Fruit fly (Drosophila melanogaster) whole organism, prepupa: ENCODE data around the gene RagA-B.

Source experiments
- CG10631 ChIP-seq: fragments of 200-800 bp; sonication (Bioruptor generic); optimal IDR thresholded peaks from 2 replicates; lab custom pipeline; 2016; ENCODE audit warnings: missing biosample characterization, missing genetic modification characterization
- CG10669 ChIP-seq: fragments of 200-800 bp; sonication (Bioruptor generic); optimal IDR thresholded peaks from 3 replicates; lab custom pipeline; 2018; ENCODE audit warnings: missing biosample characterization, mild to moderate bottlenecking, missing genetic modification characterization, moderate library complexity
- CG11294 ChIP-seq: fragments of 200-800 bp; sonication (Bioruptor generic); IDR thresholded peaks from 2 replicates; pipeline ENCODE4 v1.3.6; 2022; ENCODE audit warnings: missing biosample characterization, missing genetic modification characterization
- CG11902 ChIP-seq: fragments of 200-800 bp; sonication (Bioruptor generic); optimal IDR thresholded peaks from 3 replicates; lab custom pipeline; 2016; ENCODE audit warnings: missing biosample characterization, missing genetic modification characterization
- CG15336 ChIP-seq: fragments of 200-800 bp; sonication (Bioruptor generic); IDR thresholded peaks from 2 replicates; pipeline ENCODE4 v1.3.6; 2022; ENCODE audit warnings: missing biosample characterization, missing genetic modification characterization
- CG1621 ChIP-seq: fragments of 200-800 bp; sonication (Bioruptor generic); optimal IDR thresholded peaks from 3 replicates; lab custom pipeline; 2018; ENCODE audit warnings: missing biosample characterization, mild to moderate bottlenecking, missing genetic modification characterization
- CG16779 ChIP-seq: fragments of 200-800 bp; sonication (Bioruptor generic); optimal IDR thresholded peaks from 3 replicates; lab custom pipeline; 2017; ENCODE audit warnings: missing biosample characterization, mild to moderate bottlenecking, missing genetic modification characterization
- CG3032 ChIP-seq: fragments of 200-800 bp; optimal IDR thresholded peaks from 2 replicates; lab custom pipeline; 2019; ENCODE audit warnings: missing biosample characterization, mild to moderate bottlenecking, missing genetic modification characterization, moderate library complexity
- CG32006 ChIP-seq: fragments of 200-800 bp; sonication (Bioruptor generic); optimal IDR thresholded peaks from 3 replicates; lab custom pipeline; 2017; ENCODE audit warnings: missing biosample characterization, mild to moderate bottlenecking, missing genetic modification characterization
- CG34406 ChIP-seq: fragments of 200-800 bp; sonication (Bioruptor generic); optimal IDR thresholded peaks from 3 replicates; lab custom pipeline; 2016; ENCODE audit warnings: missing biosample characterization, missing genetic modification characterization
- CG3919 ChIP-seq: fragments of 200-800 bp; sonication (Bioruptor generic); optimal IDR thresholded peaks from 3 replicates; lab custom pipeline; 2016; ENCODE audit warnings: missing biosample characterization, missing genetic modification characterization
- CG4318 ChIP-seq: fragments of 200-800 bp; sonication (Bioruptor generic); optimal IDR thresholded peaks from 3 replicates; lab custom pipeline; 2017; ENCODE audit warnings: missing biosample characterization, mild to moderate bottlenecking, missing genetic modification characterization
- CG6163 ChIP-seq: fragments of 200-800 bp; sonication (Bioruptor generic); IDR thresholded peaks from 3 replicates; pipeline ENCODE4 v1.3.6; 2022; ENCODE audit warnings: missing biosample characterization, missing genetic modification characterization
- CG6276 ChIP-seq: fragments of 200-800 bp; sonication (Bioruptor generic); optimal IDR thresholded peaks from 2 replicates; lab custom pipeline; 2017; ENCODE audit warnings: missing biosample characterization, mild to moderate bottlenecking, missing genetic modification characterization
- CG6792 ChIP-seq: fragments of 200-800 bp; sonication (Bioruptor generic); optimal IDR thresholded peaks from 3 replicates; lab custom pipeline; 2016; ENCODE audit warnings: missing biosample characterization, missing genetic modification characterization
- CG6808 ChIP-seq: fragments of 200-800 bp; sonication (Bioruptor generic); optimal IDR thresholded peaks from 3 replicates; lab custom pipeline; 2017; ENCODE audit warnings: missing biosample characterization, missing genetic modification characterization, mild to moderate bottlenecking, moderate library complexity, missing genetic modification reagents
- CG7368 ChIP-seq: fragments of 200-800 bp; sonication (Bioruptor generic); optimal IDR thresholded peaks from 3 replicates; lab custom pipeline; 2016; ENCODE audit warnings: missing biosample characterization, missing genetic modification characterization
- CG8319 ChIP-seq: fragments of 200-800 bp; sonication (Bioruptor generic); optimal IDR thresholded peaks from 3 replicates; lab custom pipeline; 2016; ENCODE audit warnings: missing biosample characterization, missing genetic modification characterization
- CG9139 ChIP-seq: fragments of 200-800 bp; sonication (Bioruptor generic); optimal IDR thresholded peaks from 3 replicates; lab custom pipeline; 2017; ENCODE audit warnings: missing biosample characterization, mild to moderate bottlenecking, missing genetic modification characterization
- Eip75B ChIP-seq: fragments of 200-800 bp; sonication (Bioruptor generic); optimal IDR thresholded peaks from 3 replicates; lab custom pipeline; 2016; ENCODE audit warnings: missing biosample characterization, missing genetic modification characterization
- Eip93F ChIP-seq: fragments of 200-800 bp; sonication (Bioruptor generic); optimal IDR thresholded peaks from 2 replicates; lab custom pipeline; 2016; ENCODE audit warnings: missing biosample characterization, mild to moderate bottlenecking, missing genetic modification characterization
- Ets21C ChIP-seq: fragments of 200-800 bp; sonication (Bioruptor generic); optimal IDR thresholded peaks from 3 replicates; lab custom pipeline; 2016; ENCODE audit warnings: missing biosample characterization, missing genetic modification characterization
- Gug ChIP-seq: fragments of 200-800 bp; sonication (Bioruptor generic); IDR thresholded peaks from 2 replicates; pipeline ENCODE4 v1.3.6; 2022; ENCODE audit warnings: missing biosample characterization, missing genetic modification characterization
- Hr38 ChIP-seq: sonication (Bioruptor generic); optimal IDR thresholded peaks from 2 replicates; lab custom pipeline; 2016; ENCODE audit warnings: missing biosample characterization, missing genetic modification characterization
- Hr4 ChIP-seq: fragments of 200-800 bp; sonication (Bioruptor generic); optimal IDR thresholded peaks from 3 replicates; lab custom pipeline; 2016; ENCODE audit warnings: missing biosample characterization, missing genetic modification characterization
- Lpt ChIP-seq: fragments of 200-800 bp; sonication (Bioruptor generic); optimal IDR thresholded peaks from 3 replicates; lab custom pipeline; 2016; ENCODE audit warnings: missing biosample characterization, missing genetic modification characterization
- Met ChIP-seq: fragments of 200-800 bp; sonication (Bioruptor generic); optimal IDR thresholded peaks from 3 replicates; lab custom pipeline; 2016; ENCODE audit warnings: missing biosample characterization, missing genetic modification characterization
- OdsH ChIP-seq: fragments of 200-800 bp; sonication (Bioruptor generic); optimal IDR thresholded peaks from 3 replicates; lab custom pipeline; 2016; ENCODE audit warnings: missing biosample characterization, missing genetic modification characterization
- Smox ChIP-seq: fragments of 200-800 bp; sonication (Bioruptor generic); optimal IDR thresholded peaks from 3 replicates; lab custom pipeline; 2016; ENCODE audit warnings: missing biosample characterization, missing genetic modification characterization
- Sox102F ChIP-seq: fragments of 200-800 bp; sonication (Bioruptor generic); optimal IDR thresholded peaks from 2 replicates; lab custom pipeline; 2016; ENCODE audit warnings: missing biosample characterization, mild to moderate bottlenecking, missing genetic modification characterization
- Sox14 ChIP-seq: fragments of 200-800 bp; sonication (Bioruptor generic); optimal IDR thresholded peaks from 3 replicates; lab custom pipeline; 2016; ENCODE audit warnings: missing biosample characterization, missing genetic modification characterization
- acj6 ChIP-seq: fragments of 200-800 bp; sonication (Bioruptor generic); optimal IDR thresholded peaks from 3 replicates; lab custom pipeline; 2016; ENCODE audit warnings: missing biosample characterization, missing genetic modification characterization
- cyc ChIP-seq: fragments of 200-800 bp; sonication (Bioruptor generic); optimal IDR thresholded peaks from 3 replicates; lab custom pipeline; 2016; ENCODE audit warnings: missing biosample characterization, missing genetic modification characterization
- dsx ChIP-seq: fragments of 200-800 bp; optimal IDR thresholded peaks from 3 replicates; lab custom pipeline; 2019; ENCODE audit warnings: missing biosample characterization, mild to moderate bottlenecking, missing genetic modification characterization, moderate library complexity; ENCODE audit not compliant: poor library complexity, severe bottlenecking
- eg ChIP-seq: fragments of 200-800 bp; sonication (Bioruptor generic); IDR thresholded peaks from 3 replicates; pipeline ENCODE4 v1.3.6; 2022; ENCODE audit warnings: missing biosample characterization, missing genetic modification characterization
- esn ChIP-seq: fragments of 200-800 bp; sonication (Bioruptor generic); optimal IDR thresholded peaks from 2 replicates; lab custom pipeline; 2016; ENCODE audit warnings: missing biosample characterization, mild to moderate bottlenecking, missing genetic modification characterization, moderate library complexity
- fd59A ChIP-seq: fragments of 200-800 bp; sonication (Bioruptor generic); optimal IDR thresholded peaks from 2 replicates; lab custom pipeline; 2017; ENCODE audit warnings: missing biosample characterization, mild to moderate bottlenecking, missing genetic modification characterization, missing genetic modification reagents
- fd85E ChIP-seq: fragments of 200-800 bp; sonication (Bioruptor generic); optimal IDR thresholded peaks from 3 replicates; lab custom pipeline; 2016; ENCODE audit warnings: missing biosample characterization, missing genetic modification characterization
- lz ChIP-seq: fragments of 200-800 bp; sonication (Bioruptor generic); optimal IDR thresholded peaks from 3 replicates; lab custom pipeline; 2016; ENCODE audit warnings: missing biosample characterization, missing genetic modification characterization
- net ChIP-seq: fragments of 200-800 bp; sonication (Bioruptor generic); optimal IDR thresholded peaks from 3 replicates; lab custom pipeline; 2016; ENCODE audit warnings: missing biosample characterization, missing genetic modification characterization
- pdm3 ChIP-seq: fragments of 200-800 bp; sonication (Bioruptor generic); optimal IDR thresholded peaks from 3 replicates; lab custom pipeline; 2016; ENCODE audit warnings: missing biosample characterization, missing genetic modification characterization
- salr ChIP-seq, 2 experiments: fragments of 200-800 bp; sonication (Bioruptor generic); optimal IDR thresholded peaks; 3 replicates each; lab custom pipeline; 2016 to 2018; ENCODE audit warnings: missing biosample characterization in 2 of 2, missing genetic modification characterization in 2 of 2, mild to moderate bottlenecking in 1 of 2
- spab ChIP-seq: fragments of 200-800 bp; sonication (Bioruptor generic); optimal IDR thresholded peaks from 2 replicates; lab custom pipeline; 2017; ENCODE audit warnings: missing biosample characterization, mild to moderate bottlenecking, missing genetic modification characterization, missing genetic modification reagents
- ss ChIP-seq, 2 experiments: fragments of 200-800 bp; sonication (Bioruptor generic); optimal IDR thresholded peaks; 2 replicates in 1 of 2; 3 replicates in 1 of 2; lab custom pipeline; 2017 to 2018; ENCODE audit warnings: mild to moderate bottlenecking in 2 of 2, missing biosample characterization in 2 of 2, missing genetic modification characterization in 2 of 2, moderate library complexity in 1 of 2
- svp ChIP-seq: fragments of 200-800 bp; sonication (Bioruptor generic); peaks from one replicate; lab custom pipeline; 2016; ENCODE audit warnings: missing biosample characterization, missing genetic modification characterization
- topi ChIP-seq: fragments of 200-800 bp; sonication (Bioruptor generic); optimal IDR thresholded peaks from 3 replicates; lab custom pipeline; 2016; ENCODE audit warnings: missing biosample characterization, missing genetic modification characterization
- vri ChIP-seq: fragments of 200-800 bp; sonication (Bioruptor generic); optimal IDR thresholded peaks from 3 replicates; lab custom pipeline; 2016; ENCODE audit warnings: missing biosample characterization, mild to moderate bottlenecking, missing genetic modification characterization

Gene RagA-B

DNA sequence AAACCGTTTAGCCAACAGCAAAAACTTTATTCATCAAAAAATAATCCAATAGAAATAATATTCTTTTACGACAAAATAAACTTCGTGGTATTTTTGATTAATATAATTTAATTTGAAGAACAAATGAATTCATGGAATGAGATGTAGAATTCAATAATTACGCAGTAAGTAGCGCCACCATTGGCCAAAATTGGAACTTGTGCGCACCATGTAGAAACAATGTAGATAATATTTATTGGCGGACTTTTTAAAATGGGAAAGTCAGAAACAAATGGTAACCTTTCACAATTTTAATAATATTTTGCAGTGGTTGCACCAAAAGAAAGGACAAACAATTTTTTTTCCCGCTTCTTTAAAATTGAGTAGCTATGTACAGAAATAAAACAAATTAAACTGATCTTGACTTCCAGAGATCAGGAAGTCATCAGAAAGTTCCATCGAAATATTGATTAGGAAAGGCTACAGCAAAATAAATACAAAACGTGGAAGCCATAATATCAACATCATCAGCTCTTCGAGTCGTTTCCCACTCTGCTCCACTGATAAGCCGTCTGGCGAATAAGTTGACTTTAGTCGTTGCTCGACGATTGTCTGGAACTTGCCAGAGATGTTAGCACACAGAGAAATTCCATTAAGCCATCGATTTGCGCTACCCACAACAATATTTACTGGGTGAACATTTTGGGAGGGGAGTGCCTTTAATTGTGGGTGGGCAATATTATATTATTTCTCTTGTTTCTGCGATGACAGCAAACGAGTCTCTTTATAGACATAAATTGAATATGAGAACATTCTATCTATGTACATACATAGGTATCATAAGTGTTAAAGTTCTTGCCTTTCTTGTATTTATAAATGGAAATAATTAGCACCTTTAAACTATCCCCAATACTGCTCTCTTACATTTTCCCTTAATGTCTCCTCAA lies 4.0 kb downstream of the RagA-B start (continued):
- TF ChIP-seq CG32006 (GFP tag; lab: Kevin White, UChicago) = no peak
- TF ChIP-seq pdm3 (GFP tag; lab: Kevin White, UChicago) = no peak
- TF ChIP-seq esn = peak; percentile 16
- TF ChIP-seq Eip75B = no peak
- TF ChIP-seq fd85E (GFP tag; lab: Kevin White, UChicago) = no peak
- peak; percentile 64 for TF ChIP-seq CG8319 (GFP tag; lab: Kevin White, UChicago)
- TF ChIP-seq Sox102F = no peak
- no peak for TF ChIP-seq CG6163
- TF ChIP-seq cyc = peak; percentile 11
- TF ChIP-seq Met (GFP tag; lab: Kevin White, UChicago) = peak; percentile 9
- TF ChIP-seq ss (GFP tag; optimal IDR thresholded peaks at IDR 0.05; lab: Kevin White, UChicago) = peak; percentile 11 to 59
- TF ChIP-seq Sox14 = no peak
- no peak for TF ChIP-seq Hr38 (GFP tag; lab: Kevin White, UChicago)
- TF ChIP-seq Lpt (GFP tag; lab: Kevin White, UChicago) = no peak
- TF ChIP-seq eg = no peak
- no peak for TF ChIP-seq Gug (GFP tag; lab: Robert Waterston, UW)
- TF ChIP-seq topi (GFP tag; lab: Kevin White, UChicago) = no peak
- no peak for TF ChIP-seq net (GFP tag; lab: Kevin White, UChicago)
- TF ChIP-seq acj6 (GFP tag; lab: Kevin White, UChicago) = no peak
- TF ChIP-seq vri (GFP tag; lab: Kevin White, UChicago) = no peak
- TF ChIP-seq CG15336 = peak; percentile 61
- no peak for TF ChIP-seq CG11294 (GFP tag; lab: Robert Waterston, UW)
- TF ChIP-seq Eip93F = no peak
- TF ChIP-seq CG6276 (GFP tag; lab: Kevin White, UChicago) = peak; percentile 27
- TF ChIP-seq CG1621 (tag; lab: Kevin White, UChicago) = no peak
- no peak for TF ChIP-seq CG3032
- no peak for TF ChIP-seq CG10631
- TF ChIP-seq lz (GFP tag; lab: Kevin White, UChicago) = no peak
- no peak for TF ChIP-seq dsx (GFP tag; lab: Kevin White, UChicago)
- no peak for TF ChIP-seq CG10669 (GFP tag; lab: Kevin White, UChicago)
- TF ChIP-seq CG34406 (GFP tag; lab: Kevin White, UChicago) = no peak
- TF ChIP-seq svp = peak; percentile 85
- peak; percentile 8 for TF ChIP-seq OdsH (GFP tag; lab: Kevin White, UChicago)

DNA sequence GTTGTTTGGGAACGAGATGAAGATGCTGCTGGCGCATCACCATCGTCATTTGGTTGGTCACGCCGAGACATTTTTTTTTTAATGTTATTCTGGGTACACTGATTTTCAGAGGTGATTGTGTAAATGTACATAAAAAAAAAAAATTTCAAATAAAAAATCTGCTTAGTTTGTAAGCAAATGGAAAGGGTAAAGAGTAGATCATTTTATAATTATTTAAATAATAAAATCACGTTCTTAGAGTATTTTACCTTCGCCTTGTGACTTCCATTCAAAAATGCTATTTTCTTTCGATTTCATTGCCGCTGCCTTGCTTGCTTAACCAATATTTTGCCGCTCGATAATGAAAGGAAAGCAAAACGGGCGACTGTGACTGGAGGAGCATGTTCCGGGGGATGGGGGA lies 5.3 kb downstream of the RagA-B start:
- peak in 1 of 2 experiments; percentile 43 for TF ChIP-seq salr (GFP tag; optimal IDR thresholded peaks at IDR 0.05; lab: Kevin White, UChicago)
- no peak for TF ChIP-seq vri (GFP tag; lab: Kevin White, UChicago)
- TF ChIP-seq CG6808 (GFP tag; lab: Kevin White, UChicago) = peak; percentile 51
- peak; percentile 49 for TF ChIP-seq spab (GFP tag; lab: Kevin White, UChicago)
- TF ChIP-seq Gug (GFP tag; lab: Robert Waterston, UW) = no peak
- TF ChIP-seq fd59A (GFP tag; lab: Kevin White, UChicago) = peak; percentile 16
- no peak for TF ChIP-seq Hr38 (GFP tag; lab: Kevin White, UChicago)
- peak; percentile 68 for TF ChIP-seq Sox102F
- TF ChIP-seq Smox (GFP tag; lab: Kevin White, UChicago) = peak; percentile 86
- TF ChIP-seq CG16779 (tag; lab: Kevin White, UChicago) = no peak
- TF ChIP-seq CG11902 = peak; percentile 79
- TF ChIP-seq dsx (GFP tag; lab: Kevin White, UChicago) = no peak
- TF ChIP-seq CG10669 (GFP tag; lab: Kevin White, UChicago) = peak; percentile 37
- no peak for TF ChIP-seq net (GFP tag; lab: Kevin White, UChicago)
- peak; percentile 69 for TF ChIP-seq Ets21C
- peak; percentile 63 for TF ChIP-seq CG3919 (GFP tag; lab: Kevin White, UChicago)
- TF ChIP-seq CG4318 (GFP tag; lab: Kevin White, UChicago) = no peak
- peak; percentile 25 for TF ChIP-seq Hr4 (GFP tag; lab: Kevin White, UChicago)
- TF ChIP-seq Eip75B = peak; percentile 51
- TF ChIP-seq Lpt (GFP tag; lab: Kevin White, UChicago) = no peak
- TF ChIP-seq Met (GFP tag; lab: Kevin White, UChicago) = peak; percentile 84
- TF ChIP-seq CG8319 (GFP tag; lab: Kevin White, UChicago) = peak; percentile 69
- peak; percentile 30 for TF ChIP-seq CG7368 (GFP tag; lab: Kevin White, UChicago)
- peak; percentile 87 for TF ChIP-seq CG6792 (GFP tag; lab: Kevin White, UChicago)
- peak; percentile 25 for TF ChIP-seq CG9139 (GFP tag; lab: Kevin White, UChicago)
- TF ChIP-seq eg = peak; percentile 56; the same call in 1 of the 3 replicates
- TF ChIP-seq CG3032 = peak; percentile 37
- peak; percentile 66 for TF ChIP-seq CG15336
